Worm (Caenorhabditis elegans): ENCODE data around the gene T16G1.7.
A peak's percentile ranks its signal among the peaks of the same experiment; 100 is the strongest.

T16G1.7 gene

ce11 chrV:12953702-12954101 is 18.8 kb upstream of the T16G1.7 start, which contains the start of gene eif-3.K:
eif-3.K (plus strand) TSS chrV:12954002.
- TF ChIP-seq klf-2 (GFP tag; conservative IDR thresholded peaks at IDR 0.05) (no peak), ref-1 (GFP tag; conservative IDR thresholded peaks at IDR 0.05) (no peak), T22C8.4 (GFP tag; IDR thresholded peaks at IDR 0.05) (no peak), flt-1 (GFP tag; IDR thresholded peaks at IDR 0.05) (no peak), cog-1 (tag; optimal IDR thresholded peaks at IDR 0.05) (no peak), ztf-29 (GFP tag; IDR thresholded peaks at IDR 0.05) (no peak), med-1 (GFP tag; optimal IDR thresholded peaks at IDR 0.05; ENCODE audit: insufficient read depth) (no peak), tab-1 (GFP tag; IDR thresholded peaks at IDR 0.05) (no peak)

- TF ChIP-seq cog-1 (tag; optimal IDR thresholded peaks at IDR 0.05): no peak
- no peak for TF ChIP-seq ztf-23 (GFP tag; IDR thresholded peaks at IDR 0.05)
- TF ChIP-seq klf-2 (GFP tag; conservative IDR thresholded peaks at IDR 0.05): no peak
- no peak for TF ChIP-seq tab-1 (GFP tag; IDR thresholded peaks at IDR 0.05)
- no peak for TF ChIP-seq flt-1 (GFP tag; IDR thresholded peaks at IDR 0.05)
- no peak for TF ChIP-seq med-1 (GFP tag; optimal IDR thresholded peaks at IDR 0.05; ENCODE audit: insufficient read depth)
- no peak for TF ChIP-seq T22C8.4 (GFP tag; IDR thresholded peaks at IDR 0.05)
- no peak for TF ChIP-seq ztf-29 (GFP tag; IDR thresholded peaks at IDR 0.05)
- TF ChIP-seq ref-1 (GFP tag; conservative IDR thresholded peaks at IDR 0.05): no peak
These were observed 17.4 kb upstream of the T16G1.7 start, which contains the start of gene pqn-68 for ce11 chrV:12952287-12952686. pqn-68 (plus strand) TSS chrV:12952636.

- no peak for TF ChIP-seq flt-1 (GFP tag; IDR thresholded peaks at IDR 0.05)
- TF ChIP-seq tab-1 (GFP tag; IDR thresholded peaks at IDR 0.05): no peak
- TF ChIP-seq cog-1 (tag; optimal IDR thresholded peaks at IDR 0.05): peak; percentile 35
These were observed 16.1 kb upstream of the T16G1.7 start, which contains the start of the genes T16G1.9 and T16G1.18 for ce11 chrV:12950812-12951528. T16G1.9 (minus strand) TSS chrV:12950862. T16G1.18 (plus strand) TSS chrV:12951304.

- TF ChIP-seq flt-1 (GFP tag; IDR thresholded peaks at IDR 0.05): no peak
- TF ChIP-seq cog-1 (tag; optimal IDR thresholded peaks at IDR 0.05): no peak
- TF ChIP-seq ztf-29 (GFP tag; IDR thresholded peaks at IDR 0.05): no peak
- TF ChIP-seq T22C8.4 (GFP tag; IDR thresholded peaks at IDR 0.05): no peak
- no peak for TF ChIP-seq klf-2 (GFP tag; conservative IDR thresholded peaks at IDR 0.05)
- no peak for TF ChIP-seq tab-1 (GFP tag; IDR thresholded peaks at IDR 0.05)
- TF ChIP-seq med-1 (GFP tag; optimal IDR thresholded peaks at IDR 0.05; ENCODE audit: insufficient read depth): no peak
- no peak for TF ChIP-seq ref-1 (GFP tag; conservative IDR thresholded peaks at IDR 0.05)
- TF ChIP-seq ztf-23 (GFP tag; IDR thresholded peaks at IDR 0.05): no peak
These were observed 14.7 kb upstream of the T16G1.7 start, which contains the start of gene T16G1.13 for ce11 chrV:12949607-12950006. T16G1.13 (plus strand) TSS chrV:12949907.

ce11 chrV:12944775-12945174 is 9.9 kb upstream of the T16G1.7 start, which contains the start of gene grl-2:
grl-2 (plus strand) TSS chrV:12945075.
- TF ChIP-seq ref-1 (GFP tag; conservative IDR thresholded peaks at IDR 0.05) (no peak), T22C8.4 (GFP tag; IDR thresholded peaks at IDR 0.05) (no peak), ztf-23 (GFP tag; IDR thresholded peaks at IDR 0.05) (no peak), tab-1 (GFP tag; IDR thresholded peaks at IDR 0.05) (no peak), flt-1 (GFP tag; IDR thresholded peaks at IDR 0.05) (no peak)

- TF ChIP-seq klf-2 (GFP tag; conservative IDR thresholded peaks at IDR 0.05): no peak
- TF ChIP-seq cog-1 (tag; optimal IDR thresholded peaks at IDR 0.05): no peak
- TF ChIP-seq flt-1 (GFP tag; IDR thresholded peaks at IDR 0.05): no peak
- no peak for TF ChIP-seq ztf-23 (GFP tag; IDR thresholded peaks at IDR 0.05)
- TF ChIP-seq tab-1 (GFP tag; IDR thresholded peaks at IDR 0.05): no peak
- TF ChIP-seq med-1 (GFP tag; optimal IDR thresholded peaks at IDR 0.05; ENCODE audit: insufficient read depth): no peak
- TF ChIP-seq ztf-29 (GFP tag; IDR thresholded peaks at IDR 0.05): no peak
- TF ChIP-seq ref-1 (GFP tag; conservative IDR thresholded peaks at IDR 0.05): no peak
- no peak for TF ChIP-seq T22C8.4 (GFP tag; IDR thresholded peaks at IDR 0.05)
These were observed 9.3 kb upstream of the T16G1.7 start, which contains the start of gene T16G1.3 for ce11 chrV:12944229-12944628. T16G1.3 (minus strand) TSS chrV:12944329.

- TF ChIP-seq T22C8.4 (GFP tag; IDR thresholded peaks at IDR 0.05): no peak
- TF ChIP-seq cog-1 (tag; optimal IDR thresholded peaks at IDR 0.05): no peak
- TF ChIP-seq klf-2 (GFP tag; conservative IDR thresholded peaks at IDR 0.05): no peak
- TF ChIP-seq tab-1 (GFP tag; IDR thresholded peaks at IDR 0.05): no peak
- no peak for TF ChIP-seq ref-1 (GFP tag; conservative IDR thresholded peaks at IDR 0.05)
- no peak for TF ChIP-seq ztf-29 (GFP tag; IDR thresholded peaks at IDR 0.05)
- no peak for TF ChIP-seq ztf-23 (GFP tag; IDR thresholded peaks at IDR 0.05)
- no peak for TF ChIP-seq med-1 (GFP tag; optimal IDR thresholded peaks at IDR 0.05; ENCODE audit: insufficient read depth)
- TF ChIP-seq flt-1 (GFP tag; IDR thresholded peaks at IDR 0.05): no peak
These were observed 8.5 kb upstream of the T16G1.7 start for ce11 chrV:12943399-12943798.

- TF ChIP-seq klf-2 (GFP tag; conservative IDR thresholded peaks at IDR 0.05): no peak
- TF ChIP-seq T22C8.4 (GFP tag; IDR thresholded peaks at IDR 0.05): no peak
- no peak for TF ChIP-seq ztf-23 (GFP tag; IDR thresholded peaks at IDR 0.05)
- no peak for TF ChIP-seq flt-1 (GFP tag; IDR thresholded peaks at IDR 0.05)
- no peak for TF ChIP-seq tab-1 (GFP tag; IDR thresholded peaks at IDR 0.05)
These were observed 7.0 kb upstream of the T16G1.7 start, which contains the start of gene T16G1.4 for ce11 chrV:12941797-12942474. T16G1.4 (minus strand) TSS chrV:12941847.

- TF ChIP-seq tab-1 (GFP tag; IDR thresholded peaks at IDR 0.05) (no peak), flt-1 (GFP tag; IDR thresholded peaks at IDR 0.05) (no peak), ztf-29 (GFP tag; IDR thresholded peaks at IDR 0.05) (no peak), klf-2 (GFP tag; conservative IDR thresholded peaks at IDR 0.05) (no peak), ref-1 (GFP tag; conservative IDR thresholded peaks at IDR 0.05) (no peak), med-1 (GFP tag; optimal IDR thresholded peaks at IDR 0.05; ENCODE audit: insufficient read depth) (no peak), cog-1 (tag; optimal IDR thresholded peaks at IDR 0.05) (no peak), T22C8.4 (GFP tag; IDR thresholded peaks at IDR 0.05) (no peak), ztf-23 (GFP tag; IDR thresholded peaks at IDR 0.05) (no peak)
These were observed 4.5 kb upstream of the T16G1.7 start, which contains the start of gene T16G1.5 for ce11 chrV:12939434-12939833. T16G1.5 (minus strand) TSS chrV:12939552.
